Worm (Caenorhabditis elegans): ENCODE measurements around the gene M01F1.8.
A peak's percentile ranks its signal among the peaks of the same experiment; 100 is the strongest.

The M01F1.8 gene

ce11 chrIII:3480950-3481349, 21.4 kb downstream of the M01F1.8 start:
- TF ChIP-seq hlh-1 (tag; optimal IDR thresholded peaks at IDR 0.05), result no peak
- TF ChIP-seq elt-1 (tag; optimal IDR thresholded peaks at IDR 0.05; ENCODE audit: borderline replicate concordance, insufficient read depth), result no peak
- no peak for TF ChIP-seq lsy-2 (tag; optimal IDR thresholded peaks at IDR 0.05)
- no peak for TF ChIP-seq unc-120 (tag; optimal IDR thresholded peaks at IDR 0.05; ENCODE audit: poor library complexity, severe bottlenecking)
- TF ChIP-seq ceh-39 (tag; optimal IDR thresholded peaks at IDR 0.05), result no peak
- TF ChIP-seq sem-2 (GFP tag; optimal IDR thresholded peaks at IDR 0.05), result no peak
- no peak for TF ChIP-seq blmp-1 (tag; optimal IDR thresholded peaks at IDR 0.05)
- TF ChIP-seq pha-4 (tag; optimal IDR thresholded peaks at IDR 0.05), result no peak
- no peak for TF ChIP-seq snpc-4 (tag; optimal IDR thresholded peaks at IDR 0.05)
- no peak for TF ChIP-seq ces-1 (GFP tag; optimal IDR thresholded peaks at IDR 0.05)
- no peak for TF ChIP-seq sptf-1 (tag; optimal IDR thresholded peaks at IDR 0.05)
- TF ChIP-seq drap-1 (GFP tag; optimal IDR thresholded peaks at IDR 0.05), result no peak
- no peak for TF ChIP-seq ham-2 (GFP tag; optimal IDR thresholded peaks at IDR 0.05)
- no peak for TF ChIP-seq mep-1 (tag; optimal IDR thresholded peaks at IDR 0.05)
- no peak for TF ChIP-seq ztf-11 (tag; optimal IDR thresholded peaks at IDR 0.05)

- TF ChIP-seq nhr-237 (tag; optimal IDR thresholded peaks at IDR 0.05) (no peak), tbx-8 (GFP tag; optimal IDR thresholded peaks at IDR 0.05) (peak; percentile 9)
These were observed 22.1 kb downstream of the M01F1.8 start for ce11 chrIII:3480236-3480635.

ce11 chrIII:3478795-3479398, 23.5 kb downstream of the M01F1.8 start:
- TF ChIP-seq elt-1 (tag; optimal IDR thresholded peaks at IDR 0.05; ENCODE audit: borderline replicate concordance, insufficient read depth), result peak; percentile 89
- no peak for TF ChIP-seq unc-39 (tag; optimal IDR thresholded peaks at IDR 0.05)

ce11 chrIII:3477375-3477774, 25.0 kb downstream of the M01F1.8 start:
- TF ChIP-seq M03D4.4 (tag; optimal IDR thresholded peaks at IDR 0.05) (no peak), drap-1 (GFP tag; optimal IDR thresholded peaks at IDR 0.05) (no peak), pha-4 (tag; optimal IDR thresholded peaks at IDR 0.05) (no peak)

ce11 chrIII:3476245-3476644, 26.1 kb downstream of the M01F1.8 start:
- TF ChIP-seq unc-62 (GFP tag; optimal IDR thresholded peaks at IDR 0.05), result no peak
- TF ChIP-seq mls-2 (tag; optimal IDR thresholded peaks at IDR 0.05), result peak; percentile 29
- TF ChIP-seq ceh-39 (tag; optimal IDR thresholded peaks at IDR 0.05), result no peak
- no peak for TF ChIP-seq nhr-237 (tag; optimal IDR thresholded peaks at IDR 0.05)
- no peak for TF ChIP-seq mab-5 (tag; optimal IDR thresholded peaks at IDR 0.05)
- no peak for TF ChIP-seq blmp-1 (tag; optimal IDR thresholded peaks at IDR 0.05)
- no peak for TF ChIP-seq ztf-11 (tag; optimal IDR thresholded peaks at IDR 0.05)
- TF ChIP-seq mep-1 (tag; optimal IDR thresholded peaks at IDR 0.05), result no peak
- no peak for TF ChIP-seq nhr-28 (tag; optimal IDR thresholded peaks at IDR 0.05)
- TF ChIP-seq pha-4 (tag; optimal IDR thresholded peaks at IDR 0.05), result no peak
- TF ChIP-seq sptf-1 (tag; optimal IDR thresholded peaks at IDR 0.05), result peak; percentile 66
- no peak for TF ChIP-seq ceh-83 (GFP tag; optimal IDR thresholded peaks at IDR 0.05)
- TF ChIP-seq unc-39 (tag; optimal IDR thresholded peaks at IDR 0.05), result no peak
- peak; percentile 31 for TF ChIP-seq ces-1 (GFP tag; optimal IDR thresholded peaks at IDR 0.05)
- peak; percentile 35 for TF ChIP-seq lin-32 (GFP tag; optimal IDR thresholded peaks at IDR 0.05)
- TF ChIP-seq drap-1 (GFP tag; optimal IDR thresholded peaks at IDR 0.05), result no peak
- TF ChIP-seq lsy-2 (tag; optimal IDR thresholded peaks at IDR 0.05), result no peak
- TF ChIP-seq hlh-1 (tag; optimal IDR thresholded peaks at IDR 0.05), result no peak
- TF ChIP-seq nhr-12 (tag; optimal IDR thresholded peaks at IDR 0.05), result no peak
- no peak for TF ChIP-seq zip-8 (tag; optimal IDR thresholded peaks at IDR 0.05)
- no peak for TF ChIP-seq ham-2 (GFP tag; optimal IDR thresholded peaks at IDR 0.05)
- TF ChIP-seq M03D4.4 (tag; optimal IDR thresholded peaks at IDR 0.05), result no peak
- TF ChIP-seq sem-2 (GFP tag; optimal IDR thresholded peaks at IDR 0.05), result peak; percentile 10
- no peak for TF ChIP-seq unc-120 (tag; optimal IDR thresholded peaks at IDR 0.05; ENCODE audit: poor library complexity, severe bottlenecking)
- no peak for TF ChIP-seq ceh-43 (GFP tag; optimal IDR thresholded peaks at IDR 0.05)
- TF ChIP-seq flh-1 (GFP tag; optimal IDR thresholded peaks at IDR 0.05), result no peak
- no peak for TF ChIP-seq elt-1 (tag; optimal IDR thresholded peaks at IDR 0.05; ENCODE audit: borderline replicate concordance, insufficient read depth)
- no peak for TF ChIP-seq elt-3 (tag; optimal IDR thresholded peaks at IDR 0.05)
- TF ChIP-seq bed-3 (GFP tag; optimal IDR thresholded peaks at IDR 0.05), result peak; percentile 61
- no peak for TF ChIP-seq nhr-2 (tag; optimal IDR thresholded peaks at IDR 0.05)
- TF ChIP-seq snpc-4 (tag; optimal IDR thresholded peaks at IDR 0.05), result no peak
- TF ChIP-seq cnd-1 (tag; optimal IDR thresholded peaks at IDR 0.05), result peak; percentile 22
- peak; percentile 73 for TF ChIP-seq tbx-8 (GFP tag; optimal IDR thresholded peaks at IDR 0.05)
- TF ChIP-seq nhr-76 (tag; optimal IDR thresholded peaks at IDR 0.05), result no peak
- no peak for TF ChIP-seq lin-13 (tag; optimal IDR thresholded peaks at IDR 0.05)

All from whole organism, mixed stage, embryonic.